Fruit fly (Drosophila melanogaster): ENCODE measurements around the gene Mnat9.

The Mnat9 gene

DNA sequence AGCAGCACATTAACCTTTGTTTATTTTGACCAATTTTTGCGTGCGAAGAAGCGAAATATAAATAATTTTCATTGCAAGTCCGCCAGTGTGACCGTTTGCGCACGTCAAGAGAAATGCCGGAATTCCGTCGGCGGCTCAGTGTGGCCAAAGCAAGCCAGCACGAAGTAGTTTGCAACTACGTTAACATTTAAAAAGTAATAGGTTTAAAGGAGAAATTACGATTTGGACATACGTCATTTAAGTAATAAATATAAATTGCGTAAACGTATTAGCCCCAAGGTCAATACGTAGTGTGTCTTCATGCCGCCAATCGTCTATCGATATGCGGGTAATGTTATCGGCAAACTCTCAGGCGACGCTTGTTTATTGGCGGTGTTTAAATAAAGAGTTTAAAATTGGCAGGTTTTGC, 35.4 kb downstream of the Mnat9 start, which contains the start of the genes pygo and rod (continued):
- TF ChIP-seq stwl (tag; optimal IDR thresholded peaks at IDR 0.05) (peak; percentile 90), Hr78 (GFP tag; optimal IDR thresholded peaks at IDR 0.05) (no peak), H15 (GFP tag; IDR thresholded peaks at IDR 0.05) (no peak), pfk (GFP tag; optimal IDR thresholded peaks at IDR 0.05) (no peak), CG1603 (tag; optimal IDR thresholded peaks at IDR 0.05) (peak; percentile 77), CG18619 (GFP tag; optimal IDR thresholded peaks at IDR 0.05) (no peak), CG5953 (GFP tag; IDR thresholded peaks at IDR 0.05) (no peak), CG11093 (GFP tag; IDR thresholded peaks at IDR 0.05) (no peak), Gsc (GFP tag; IDR thresholded peaks at IDR 0.05) (no peak), Bgb (GFP tag; IDR thresholded peaks at IDR 0.05; ENCODE audit: partially characterized antibody) (peak; percentile 59; the same call in 1 of the 2 replicates), Dfd (GFP tag; optimal IDR thresholded peaks at IDR 0.05) (no peak), CG12391 (tag; optimal IDR thresholded peaks at IDR 0.05) (peak; percentile 34), pnt (GFP tag; optimal IDR thresholded peaks at IDR 0.05) (no peak), kah (GFP tag; optimal IDR thresholded peaks at IDR 0.05) (no peak), Hr39 (optimal IDR thresholded peaks at IDR 0.05) (no peak), fd102C (GFP tag; optimal IDR thresholded peaks at IDR 0.05) (no peak), ap (GFP tag; IDR thresholded peaks at IDR 0.05) (no peak), CG10274 (GFP tag; optimal IDR thresholded peaks at IDR 0.05) (no peak), unc-4 (GFP tag; IDR thresholded peaks at IDR 0.05; ENCODE audit: partially characterized antibody) (peak; percentile 67), Xrp1 (GFP tag; IDR thresholded peaks at IDR 0.05) (no peak), CG14860 (GFP tag; IDR thresholded peaks at IDR 0.05; ENCODE audit: partially characterized antibody) (peak; percentile 65), CG8765 (GFP tag; IDR thresholded peaks at IDR 0.05) (no peak), ara (GFP tag; IDR thresholded peaks at IDR 0.05) (no peak), CG4707 (GFP tag; optimal IDR thresholded peaks at IDR 0.05) (no peak), CG7786 (GFP tag; optimal IDR thresholded peaks at IDR 0.05) (peak; percentile 13), Vsx1 (GFP tag; optimal IDR thresholded peaks at IDR 0.05) (no peak), HLH54F (GFP tag; optimal IDR thresholded peaks at IDR 0.05) (no peak), CG11695 (GFP tag; IDR thresholded peaks at IDR 0.05) (no peak), gem (tag; optimal IDR thresholded peaks at IDR 0.05) (no peak), CG18262 (tag; optimal IDR thresholded peaks at IDR 0.05) (no peak), dan (GFP tag; IDR thresholded peaks at IDR 0.05) (no peak), CG13424 (tag; optimal IDR thresholded peaks at IDR 0.05) (peak; percentile 16), dysf (GFP tag; IDR thresholded peaks at IDR 0.05) (no peak), NK7.1 (GFP tag; optimal IDR thresholded peaks at IDR 0.05) (no peak), CG10321 (GFP tag; IDR thresholded peaks at IDR 0.05) (no peak), CG10267 (tag; optimal IDR thresholded peaks at IDR 0.05) (no peak), Atf6 (GFP tag; IDR thresholded peaks at IDR 0.05) (no peak), CG2120 (GFP tag; optimal IDR thresholded peaks at IDR 0.05) (peak; percentile 20), CG9817 (tag; optimal IDR thresholded peaks at IDR 0.05) (no peak), Ssrp (tag; optimal IDR thresholded peaks at IDR 0.05) (no peak), fu2 (GFP tag; optimal IDR thresholded peaks at IDR 0.05) (no peak), bab2 (GFP tag; optimal IDR thresholded peaks at IDR 0.05) (no peak), CG1792 (GFP tag; optimal IDR thresholded peaks at IDR 0.05) (no peak), CG11456 (GFP tag; IDR thresholded peaks at IDR 0.05) (no peak), CG14441 (GFP tag; IDR thresholded peaks at IDR 0.05) (no peak), Fer1 (GFP tag; optimal IDR thresholded peaks at IDR 0.05) (no peak), Pdp1 (GFP tag; optimal IDR thresholded peaks at IDR 0.05) (no peak), Camta (GFP tag; optimal IDR thresholded peaks at IDR 0.05) (peak; percentile 0), Trl (optimal IDR thresholded peaks at IDR 0.05) (no peak), Trl (GFP tag; optimal IDR thresholded peaks at IDR 0.05) (no peak), pros (GFP tag; optimal IDR thresholded peaks at IDR 0.05) (no peak), luna (GFP tag; optimal IDR thresholded peaks at IDR 0.05) (no peak)

Measured in whole organism, embryonic.